Worm (Caenorhabditis elegans): ENCODE data around the gene gadr-2.

ce11 chrIV:9513360-9513777, 28.4 kb upstream of the gadr-2 start:
- no peak for TF ChIP-seq mep-1 (tag; optimal IDR thresholded peaks at IDR 0.05)
- TF ChIP-seq nhr-76 (tag; optimal IDR thresholded peaks at IDR 0.05) = no peak
- TF ChIP-seq nhr-12 (tag; optimal IDR thresholded peaks at IDR 0.05) = no peak

Measured in whole organism, mixed stage, embryonic.